Worm (Caenorhabditis elegans) whole organism, midembryonic: Measurements from ENCODE around the gene vps-45.

Source experiments
- T22C8.4 ChIP-seq: fragments of 200-800 bp; sonication (Bioruptor generic); IDR thresholded peaks from 2 replicates; pipeline ENCODE4 v1.3.6; 2022; ENCODE audit warnings: missing genetic modification characterization, missing compliant biosample characterization
- cog-1 ChIP-seq: sonication (generic microtip); optimal IDR thresholded peaks from 2 replicates; lab custom pipeline; 2016; ENCODE audit warnings: missing genetic modification characterization, missing compliant biosample characterization
- flt-1 ChIP-seq: fragments of 200-800 bp; sonication (Bioruptor generic); IDR thresholded peaks from 2 replicates; pipeline ENCODE4 v1.3.6; 2022; ENCODE audit warnings: missing genetic modification characterization, missing compliant biosample characterization
- klf-2 ChIP-seq: fragments of 200-800 bp; sonication (Bioruptor generic); conservative IDR thresholded peaks from 2 replicates; pipeline ENCODE4 v1.3.6; 2022; ENCODE audit warnings: missing genetic modification reagents, missing genetic modification characterization, missing compliant biosample characterization
- med-1 ChIP-seq: sonication (generic microtip); optimal IDR thresholded peaks from 2 replicates; lab custom pipeline; 2017; ENCODE audit warnings: missing genetic modification characterization, mild to moderate bottlenecking, missing compliant biosample characterization, antibody characterized with exemption, missing genetic modification reagents; ENCODE audit not compliant: insufficient read depth
- ref-1 ChIP-seq: fragments of 200-800 bp; sonication (Bioruptor generic); conservative IDR thresholded peaks from 2 replicates; pipeline ENCODE4 v1.3.6; 2022; ENCODE audit warnings: missing genetic modification reagents, missing genetic modification characterization, missing compliant biosample characterization
- tab-1 ChIP-seq: fragments of 200-800 bp; sonication (Bioruptor generic); IDR thresholded peaks from 2 replicates; pipeline ENCODE4 v1.3.6; 2022; ENCODE audit warnings: missing genetic modification characterization, missing compliant biosample characterization
- ztf-23 ChIP-seq: fragments of 200-800 bp; sonication (Bioruptor generic); IDR thresholded peaks from 2 replicates; pipeline ENCODE4 v1.3.6; 2022; ENCODE audit warnings: missing genetic modification reagents, missing genetic modification characterization, missing compliant biosample characterization
- ztf-29 ChIP-seq: fragments of 200-800 bp; sonication (Bioruptor generic); IDR thresholded peaks from 2 replicates; pipeline ENCODE4 v1.3.6; 2022; ENCODE audit warnings: missing genetic modification reagents, missing genetic modification characterization, missing compliant biosample characterization

- TF ChIP-seq ztf-23 (GFP tag; lab: Robert Waterston, UW) (no peak), ztf-29 (no peak), cog-1 (tag; lab: Kevin White, UChicago) (no peak), klf-2 (GFP tag; lab: Robert Waterston, UW) (no peak), tab-1 (GFP tag; lab: Robert Waterston, UW) (no peak), flt-1 (GFP tag; lab: Robert Waterston, UW) (no peak), T22C8.4 (GFP tag; lab: Robert Waterston, UW) (no peak), ref-1 (no peak), med-1 (no peak)
These were observed 36.2 kb upstream of the vps-45 start for ce11 chrX:1010627-1011452.
